Worm (Caenorhabditis elegans) whole organism, early embryonic: ENCODE measurements around the gene sftd-3.

Experiments used
- aly-1 ChIP-seq: sonication (generic microtip); optimal IDR thresholded peaks from 2 replicates; lab custom pipeline; 2016; ENCODE audit warnings: missing genetic modification characterization, missing compliant biosample characterization
- ama-1 ChIP-seq: fragments of 150-350 bp; optimal IDR thresholded peaks from 2 replicates; lab custom pipeline; 2014
- flt-1 ChIP-seq: fragments of 200-800 bp; sonication (Bioruptor generic); IDR thresholded peaks from 2 replicates; pipeline ENCODE4 v1.3.6; 2022; ENCODE audit warnings: missing genetic modification characterization, missing compliant biosample characterization
- hmbx-1 ChIP-seq: sonication (generic microtip); optimal IDR thresholded peaks from 2 replicates; lab custom pipeline; 2016; ENCODE audit warnings: mild to moderate bottlenecking, missing genetic modification characterization, missing compliant biosample characterization

DNA sequence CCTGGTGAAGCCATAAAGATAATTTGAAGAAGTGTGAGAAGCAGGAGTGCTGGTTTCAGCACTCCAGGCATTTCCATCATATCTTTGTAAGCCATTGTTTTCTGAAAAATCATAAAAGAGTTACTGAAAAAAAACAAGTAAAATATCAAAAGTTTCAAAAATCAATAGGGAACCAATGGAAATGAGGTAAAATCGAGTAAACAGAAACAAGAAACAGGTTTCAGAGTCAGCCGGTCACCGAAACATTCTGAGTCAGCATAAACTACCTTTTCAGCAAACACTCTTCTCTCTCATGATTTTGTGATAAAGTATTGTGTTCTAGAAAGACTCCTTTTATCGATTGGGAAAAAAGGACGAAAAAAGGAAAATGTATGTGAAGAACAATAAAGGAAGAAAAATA, 25.5 kb upstream of the sftd-3 start, which contains the start of gene C18E9.9:
- TF ChIP-seq flt-1 (GFP tag; lab: Robert Waterston, UW) (no peak), aly-1 (tag; lab: Kevin White, UChicago) (no peak), ama-1 (lab: Kevin White, UChicago) (no peak), hmbx-1 (tag; lab: Kevin White, UChicago) (no peak)
